Fruit fly (Drosophila melanogaster): ENCODE measurements around the gene Prp6.
A peak's percentile ranks its signal among the peaks of the same experiment; 100 is the strongest.

Prp6 gene

dm6 chr3L:18904772-18905601 is at the start of gene Prp6, which contains the start of gene CSN1b:
Prp6 (plus strand) TSS chr3L:18905372.
CSN1b (minus strand) TSS chr3L:18904930.
- no peak for TF ChIP-seq CG17801 (GFP tag; optimal IDR thresholded peaks at IDR 0.05; ENCODE audit: partially characterized antibody)

- TF ChIP-seq CG17801 (GFP tag; optimal IDR thresholded peaks at IDR 0.05; ENCODE audit: partially characterized antibody), result no peak
Measured at dm6 chr3L:18860467-18860866, 44.7 kb upstream of the Prp6 start.

dm6 chr3L:18861893-18862292 is 43.3 kb upstream of the Prp6 start:
- no peak for TF ChIP-seq CG17801 (GFP tag; optimal IDR thresholded peaks at IDR 0.05; ENCODE audit: partially characterized antibody)

dm6 chr3L:18863327-18863726 is 41.8 kb upstream of the Prp6 start, which contains the start of gene CG6865:
CG6865 (plus strand) TSS chr3L:18863647.
- TF ChIP-seq CG17801 (GFP tag; optimal IDR thresholded peaks at IDR 0.05; ENCODE audit: partially characterized antibody), result no peak

- no peak for TF ChIP-seq CG17801 (GFP tag; optimal IDR thresholded peaks at IDR 0.05; ENCODE audit: partially characterized antibody)
Measured at dm6 chr3L:18865447-18866367, 39.5 kb upstream of the Prp6 start, which contains the start of gene CG14074. CG14074 (plus strand) TSS chr3L:18866225.

- peak; percentile 85 for TF ChIP-seq CG17801 (GFP tag; optimal IDR thresholded peaks at IDR 0.05; ENCODE audit: partially characterized antibody)
Measured at dm6 chr3L:18867521-18867920, 37.7 kb upstream of the Prp6 start, which contains the start of gene Dysb. Dysb (plus strand) TSS chr3L:18867771.

- peak; percentile 23 for TF ChIP-seq CG17801 (GFP tag; optimal IDR thresholded peaks at IDR 0.05; ENCODE audit: partially characterized antibody)
Measured at dm6 chr3L:18869035-18869826, 35.9 kb upstream of the Prp6 start, which contains the start of gene Grx1. Grx1 (plus strand) TSS chr3L:18869230.

dm6 chr3L:18870027-18870426 is 35.1 kb upstream of the Prp6 start, which contains the start of gene Blos3:
Blos3 (plus strand) TSS chr3L:18870224.
- TF ChIP-seq CG17801 (GFP tag; optimal IDR thresholded peaks at IDR 0.05; ENCODE audit: partially characterized antibody), result peak; percentile 22

- peak; percentile 15 for TF ChIP-seq CG17801 (GFP tag; optimal IDR thresholded peaks at IDR 0.05; ENCODE audit: partially characterized antibody)
Measured at dm6 chr3L:18872440-18872839, 32.7 kb upstream of the Prp6 start, which contains the start of the genes Rad9 and Uggt. Rad9 (minus strand) TSS chr3L:18872553. Uggt (plus strand) TSS chr3L:18872747.

dm6 chr3L:18881613-18882012 is 23.6 kb upstream of the Prp6 start:
- TF ChIP-seq CG17801 (GFP tag; optimal IDR thresholded peaks at IDR 0.05; ENCODE audit: partially characterized antibody), result no peak

dm6 chr3L:18889222-18889866 is 15.8 kb upstream of the Prp6 start:
- TF ChIP-seq CG17801 (GFP tag; optimal IDR thresholded peaks at IDR 0.05; ENCODE audit: partially characterized antibody), result no peak

dm6 chr3L:18890283-18891175 is 14.6 kb upstream of the Prp6 start, which contains the start of gene CG3961:
CG3961 (minus strand) TSS chr3L:18890483.
- peak; percentile 96 for TF ChIP-seq CG17801 (GFP tag; optimal IDR thresholded peaks at IDR 0.05; ENCODE audit: partially characterized antibody)

dm6 chr3L:18891986-18892385 is 13.2 kb upstream of the Prp6 start, which contains the start of gene NijB:
NijB (plus strand) TSS chr3L:18892383.
- TF ChIP-seq CG17801 (GFP tag; optimal IDR thresholded peaks at IDR 0.05; ENCODE audit: partially characterized antibody), result no peak

Data from ovary, adult (tissue).